Fruit fly (Drosophila melanogaster): ENCODE results near the gene asf1.

asf1 gene

dm6 chr3L:19663605-19664230 is 45.0 kb downstream of the asf1 start, which contains the start of gene tey:
Gene tey, minus strand, starts transcription at chr3L:19664104.
- no peak for TF ChIP-seq CG17801 (GFP tag; optimal IDR thresholded peaks at IDR 0.05; ENCODE audit: partially characterized antibody)

dm6 chr3L:19665059-19665626 is 46.4 kb downstream of the asf1 start:
- TF ChIP-seq CG17801 (GFP tag; optimal IDR thresholded peaks at IDR 0.05; ENCODE audit: partially characterized antibody) = no peak
